Worm (Caenorhabditis elegans) whole organism, late embryonic: ENCODE measurements around the gene ZK1307.3.

ENCODE experiments used
- C08G9.2 ChIP-seq: sonication (generic microtip); optimal IDR thresholded peaks from 2 replicates; lab custom pipeline; 2016; ENCODE audit warnings: mild to moderate bottlenecking, missing genetic modification characterization, moderate library complexity, missing compliant biosample characterization
- K02D7.2 ChIP-seq: sonication (generic microtip); optimal IDR thresholded peaks from 2 replicates; lab custom pipeline; 2017; ENCODE audit warnings: mild to moderate bottlenecking, missing genetic modification characterization, missing compliant biosample characterization
- ceh-14 ChIP-seq: sonication (generic microtip); optimal IDR thresholded peaks from 2 replicates; lab custom pipeline; 2016; ENCODE audit warnings: missing genotype, missing genetic modification characterization, missing compliant biosample characterization
- ceh-19 ChIP-seq: fragments of 200-800 bp; sonication (Bioruptor generic); optimal IDR thresholded peaks from 2 replicates; lab custom pipeline; 2018; ENCODE audit warnings: mild to moderate bottlenecking, missing genetic modification characterization, missing compliant biosample characterization
- fax-1 ChIP-seq: sonication (generic microtip); optimal IDR thresholded peaks from 2 replicates; lab custom pipeline; 2016; ENCODE audit warnings: missing genotype, missing genetic modification characterization, missing compliant biosample characterization
- fkh-10 ChIP-seq: fragments of 150-350 bp; optimal IDR thresholded peaks from 2 replicates; lab custom pipeline; 2014; ENCODE audit warnings: missing biosample characterization, missing genetic modification reagents, missing genetic modification characterization
- hlh-13 ChIP-seq: fragments of 200-800 bp; sonication (Bioruptor generic); optimal IDR thresholded peaks from 2 replicates; lab custom pipeline; 2018; ENCODE audit warnings: mild to moderate bottlenecking, missing genetic modification characterization, missing compliant biosample characterization
- nhr-11 ChIP-seq: fragments of 150-350 bp; optimal IDR thresholded peaks from 2 replicates; lab custom pipeline; 2014; ENCODE audit warnings: missing biosample characterization, missing genetic modification characterization
- tbx-7 ChIP-seq: sonication (generic microtip); optimal IDR thresholded peaks from 2 replicates; lab custom pipeline; 2016; ENCODE audit warnings: missing genotype, missing genetic modification characterization, missing compliant biosample characterization
- ttx-3 ChIP-seq: sonication (generic microtip); optimal IDR thresholded peaks from 2 replicates; lab custom pipeline; 2016; ENCODE audit warnings: missing genetic modification reagents, missing genetic modification characterization, missing compliant biosample characterization
- unc-55 ChIP-seq: sonication (generic microtip); optimal IDR thresholded peaks from 2 replicates; lab custom pipeline; 2017; ENCODE audit warnings: missing biosample characterization, missing genetic modification reagents, missing genetic modification characterization

DNA sequence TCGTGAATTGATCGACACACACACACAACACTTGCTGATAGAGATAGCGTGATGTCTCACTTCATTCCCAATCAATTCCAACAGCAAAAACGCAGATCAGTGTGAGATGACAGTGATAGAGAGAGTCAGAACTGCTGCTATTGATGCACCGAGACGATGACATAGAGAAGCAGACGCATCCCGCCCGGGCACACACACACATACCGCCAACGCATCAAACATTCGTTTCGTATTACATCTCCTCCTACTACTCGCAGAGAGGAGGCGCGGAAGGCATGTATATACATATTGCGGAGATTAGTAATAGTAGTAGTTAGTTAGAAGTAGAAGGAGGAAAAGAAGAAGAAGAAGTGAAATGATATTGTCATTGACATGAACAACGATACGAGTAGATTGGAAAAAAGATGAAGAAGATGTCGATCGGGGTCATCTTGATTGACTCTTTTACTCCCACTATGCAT, 33.4 kb downstream of the ZK1307.3 start:
- TF ChIP-seq tbx-7 (no peak), hlh-13 (GFP tag; lab: Kevin White, UChicago) (no peak), ttx-3 (no peak), unc-55 (GFP tag; lab: Kevin White, UChicago) (peak; percentile 82), K02D7.2 (tag; lab: Kevin White, UChicago) (no peak), ceh-19 (GFP tag; lab: Kevin White, UChicago) (no peak), nhr-11 (tag; lab: Kevin White, UChicago) (no peak), fax-1 (tag; lab: Kevin White, UChicago) (no peak), ceh-14 (tag; lab: Kevin White, UChicago) (no peak), fkh-10 (GFP tag; lab: Kevin White, UChicago) (no peak), C08G9.2 (tag; lab: Kevin White, UChicago) (no peak)
